Fruit fly (Drosophila melanogaster) ovary, adult (tissue): ENCODE results near the gene opm.
A peak's percentile ranks its signal among the peaks of the same experiment; 100 is the strongest.

Experiments used
- CG17801 ChIP-seq: fragments of 200-800 bp; optimal IDR thresholded peaks from 2 replicates; lab custom pipeline; 2019; ENCODE audit warnings: missing biosample characterization, mild to moderate bottlenecking, missing genetic modification characterization, moderate library complexity; ENCODE audit not compliant: partially characterized antibody

The opm gene

DNA sequence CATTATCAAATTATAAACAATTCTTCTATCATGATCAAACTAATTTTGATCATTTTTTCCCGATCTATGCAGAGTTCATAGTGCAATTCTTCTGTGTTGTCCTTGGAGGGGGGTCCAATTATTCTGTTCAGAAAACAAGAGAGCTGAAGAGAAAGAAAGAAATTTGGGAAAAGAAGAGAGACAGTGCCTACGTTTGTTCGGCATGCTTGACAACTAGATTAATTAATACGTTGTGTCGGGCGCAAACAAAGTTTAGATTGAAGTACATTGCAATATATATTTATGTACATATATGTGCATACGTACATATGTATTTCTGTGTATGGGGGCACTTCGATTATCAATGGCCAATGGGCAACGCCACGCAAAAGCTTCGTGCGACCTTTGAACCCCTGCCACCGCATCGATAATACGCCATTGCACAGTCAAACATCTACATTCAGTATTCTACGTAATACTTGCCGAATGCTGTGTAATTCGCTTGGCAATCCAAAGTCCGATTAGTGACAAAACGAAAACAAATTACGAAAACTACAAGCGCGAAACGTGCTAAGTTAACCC, 11.4 kb upstream of the opm start:
- peak; percentile 75 for TF ChIP-seq CG17801 (GFP tag; lab: Kevin White, UChicago)

dm6 chrX:15076606-15077005, 10.4 kb upstream of the opm start:
- no peak for TF ChIP-seq CG17801 (GFP tag; lab: Kevin White, UChicago)

DNA sequence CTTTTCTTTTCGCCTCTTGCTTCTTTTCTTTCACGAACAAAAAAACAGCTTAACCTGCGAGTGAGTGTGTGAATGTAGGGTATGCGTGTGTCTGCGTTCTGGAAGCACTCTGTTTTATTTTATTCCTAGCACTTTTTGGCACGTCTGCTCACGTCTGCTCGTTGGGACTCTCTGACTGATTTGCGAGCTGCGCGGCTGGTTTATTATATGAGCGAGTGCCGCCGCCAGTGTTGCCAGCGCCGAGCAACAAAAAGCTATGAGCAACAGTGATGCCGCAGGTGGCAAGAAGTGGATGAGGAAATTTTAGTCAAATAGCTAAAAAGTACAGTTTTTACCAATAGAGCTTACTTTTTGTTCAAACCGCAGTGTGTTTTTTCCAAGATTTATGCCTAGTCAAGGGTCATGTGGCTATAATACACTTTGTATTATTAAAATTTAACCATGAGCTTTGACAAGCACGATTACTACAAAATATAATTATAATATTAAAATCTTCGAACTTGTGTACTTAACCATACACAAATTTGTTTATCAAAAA, 9.9 kb upstream of the opm start, which contains the start of gene Lsd-2:
Lsd-2 (minus strand) TSS at position 183 of the 538 bp plus-strand sequence.
- TF ChIP-seq CG17801 (GFP tag; lab: Kevin White, UChicago) = no peak

dm6 chrX:15075485-15076037, 9.3 kb upstream of the opm start:
- peak; percentile 79 for TF ChIP-seq CG17801 (GFP tag; lab: Kevin White, UChicago)

- TF ChIP-seq CG17801 (GFP tag; lab: Kevin White, UChicago) = peak; percentile 68
Observed at dm6 chrX:15074646-15075351, 8.6 kb upstream of the opm start.

DNA sequence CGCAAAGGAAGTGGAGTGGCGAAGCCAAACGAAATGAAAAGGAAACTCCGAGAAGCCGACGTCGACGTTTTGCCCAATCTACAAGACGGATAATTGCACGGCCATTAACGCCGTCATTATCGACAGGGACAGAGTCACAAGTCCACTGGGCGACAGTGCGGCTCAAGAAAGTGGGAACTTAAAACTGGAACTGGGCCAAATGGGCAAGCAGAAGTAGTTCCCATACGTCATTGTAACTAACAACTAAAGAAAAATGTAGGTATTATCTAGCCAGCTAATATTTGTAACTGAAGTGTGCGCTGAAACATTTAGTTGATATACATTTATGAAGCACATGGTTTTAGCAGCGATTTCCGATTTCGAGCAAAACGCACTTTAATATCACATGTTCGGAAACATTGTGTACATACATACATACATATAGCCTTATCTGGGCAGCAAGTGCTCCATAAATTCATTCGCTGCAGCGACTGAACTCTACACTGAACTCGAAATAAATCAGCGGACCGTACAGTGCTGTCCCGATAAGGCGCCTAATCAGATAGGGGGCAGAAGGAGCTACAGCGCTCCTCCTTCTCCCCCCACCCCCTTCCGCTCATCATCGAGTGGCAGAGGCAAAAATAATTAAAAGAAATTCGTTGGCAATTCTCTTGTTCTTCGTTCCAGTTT, 4.7 kb upstream of the opm start:
- no peak for TF ChIP-seq CG17801 (GFP tag; lab: Kevin White, UChicago)

dm6 chrX:15070137-15070536, 3.9 kb upstream of the opm start:
- TF ChIP-seq CG17801 (GFP tag; lab: Kevin White, UChicago) = no peak

dm6 chrX:15069417-15069896, 3.2 kb upstream of the opm start:
- peak; percentile 97 for TF ChIP-seq CG17801 (GFP tag; lab: Kevin White, UChicago)

- no peak for TF ChIP-seq CG17801 (GFP tag; lab: Kevin White, UChicago)
Observed at dm6 chrX:15068537-15068936, 2.3 kb upstream of the opm start.

DNA sequence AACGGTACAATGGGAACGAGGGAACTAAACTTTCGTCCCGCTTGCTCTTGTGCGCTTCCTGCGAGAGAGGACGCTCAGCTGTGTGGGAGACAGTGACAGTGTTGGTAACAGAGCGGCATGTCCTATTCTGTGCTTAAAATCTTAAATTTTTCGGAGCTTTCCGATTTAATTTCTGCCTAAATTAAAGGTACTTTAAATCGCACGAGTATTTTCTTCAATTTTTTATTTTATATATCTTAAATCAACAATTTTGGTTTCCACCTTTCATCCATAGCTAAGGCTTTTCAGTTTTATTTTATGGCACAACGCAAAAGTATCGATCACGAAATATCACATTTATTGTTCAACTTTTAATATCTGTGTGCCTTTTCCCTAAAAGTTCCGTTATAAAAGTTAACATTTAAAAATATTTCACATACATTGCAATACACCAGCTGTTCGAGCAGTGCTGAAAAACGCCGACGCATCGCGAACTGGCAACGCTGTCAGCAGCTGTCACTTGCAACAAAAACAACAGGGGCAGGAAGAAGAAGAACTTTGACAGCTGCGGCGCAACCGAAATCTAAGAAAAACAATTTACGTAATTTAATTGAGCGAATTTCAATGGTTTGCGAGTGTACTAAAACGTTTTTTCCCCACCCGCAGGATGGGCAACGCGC, 2.7 kb downstream of the opm start, which contains the start of the genes hiw and ND-B18:
hiw (minus strand) TSS at position 26 of the 659 bp plus-strand sequence.
ND-B18 (plus strand) TSS at position 330 of the 659 bp plus-strand sequence.
- TF ChIP-seq CG17801 (GFP tag; lab: Kevin White, UChicago) = peak; percentile 61

dm6 chrX:15062619-15063018, 3.6 kb downstream of the opm start:
- TF ChIP-seq CG17801 (GFP tag; lab: Kevin White, UChicago) = no peak

DNA sequence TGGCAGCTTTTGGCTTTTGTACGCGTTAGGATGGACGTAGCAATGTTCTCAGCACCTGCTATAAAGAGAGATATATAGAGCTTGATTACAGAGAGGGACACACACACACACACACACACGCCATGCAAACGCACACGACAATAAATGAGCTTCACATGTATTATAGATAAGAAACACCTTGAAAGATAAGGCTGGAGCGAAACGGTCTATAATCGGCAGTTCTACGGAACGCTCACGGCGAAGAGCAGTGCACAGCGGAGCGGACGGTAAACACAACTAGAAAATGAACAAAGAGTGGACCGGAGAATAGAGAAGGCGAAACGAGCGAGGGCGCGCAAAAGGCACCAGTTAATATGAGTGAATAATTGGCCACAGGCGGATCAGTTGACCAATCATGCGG, 17.5 kb downstream of the opm start:
- no peak for TF ChIP-seq CG17801 (GFP tag; lab: Kevin White, UChicago)

DNA sequence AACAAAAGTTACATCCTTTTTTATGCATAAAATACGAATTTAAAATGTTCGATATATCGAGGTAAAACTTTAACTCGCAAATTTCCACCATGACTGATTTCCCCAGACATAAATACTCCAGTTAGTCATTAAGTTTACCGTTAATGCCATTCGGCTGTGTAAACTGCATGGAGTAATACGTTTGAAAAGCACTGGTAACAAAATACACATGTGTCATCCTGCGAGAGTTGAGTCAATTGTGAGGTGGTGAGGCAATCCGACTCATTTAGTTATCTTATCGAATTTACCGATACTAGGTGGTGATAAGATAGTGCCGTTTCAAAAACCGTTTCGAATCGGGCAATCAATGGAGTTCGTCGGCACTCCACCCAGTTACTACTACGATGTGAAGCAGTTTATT, 20.6 kb downstream of the opm start:
- TF ChIP-seq CG17801 (GFP tag; lab: Kevin White, UChicago) = no peak

DNA sequence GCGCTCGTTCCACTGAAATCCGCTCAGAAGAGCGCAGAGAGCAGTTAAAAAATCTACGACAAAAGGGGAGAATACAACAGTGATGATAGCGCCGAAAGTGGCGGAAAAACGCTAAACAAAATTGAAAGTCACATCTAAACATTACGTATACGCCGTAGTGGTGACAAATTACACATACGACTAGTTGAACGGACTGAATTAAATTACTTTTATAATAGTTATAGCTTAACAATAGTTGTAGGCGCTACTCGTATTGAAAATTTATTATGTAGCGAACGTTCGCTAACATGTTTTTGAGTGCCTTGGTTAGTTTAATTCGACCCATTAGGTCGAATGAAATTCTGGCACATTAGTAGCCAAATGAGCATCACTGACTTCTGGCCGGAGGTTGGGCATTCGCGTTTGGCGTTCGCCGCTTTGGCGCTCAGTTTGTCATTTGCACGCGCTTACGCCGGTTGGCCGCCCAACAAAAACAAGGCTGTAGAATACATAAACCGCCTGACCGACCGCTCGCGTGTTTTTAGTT, 22.5 kb downstream of the opm start, which contains the start of gene CG5541:
CG5541 (plus strand) TSS at position 424 of the 526 bp plus-strand sequence.
- TF ChIP-seq CG17801 (GFP tag; lab: Kevin White, UChicago) = peak; percentile 70
